Fruit fly (Drosophila melanogaster) whole organism, embryonic: ENCODE measurements around the gene CG2663.
A peak's percentile ranks its signal among the peaks of the same experiment; 100 is the strongest.

Source experiments
- CG12155 ChIP-seq: fragments of 200-800 bp; sonication (Bioruptor generic); optimal IDR thresholded peaks from 3 replicates; lab custom pipeline; 2016; ENCODE audit warnings: missing biosample characterization, missing genetic modification characterization
- CG13775 ChIP-seq: fragments of 200-800 bp; sonication (Bioruptor generic); optimal IDR thresholded peaks from 3 replicates; lab custom pipeline; 2017; ENCODE audit warnings: missing biosample characterization, mild to moderate bottlenecking, missing genetic modification characterization
- CG14860 ChIP-seq: fragments of 200-800 bp; sonication (Bioruptor generic); IDR thresholded peaks from 3 replicates; pipeline ENCODE4 v1.3.6; 2022; ENCODE audit warnings: missing biosample characterization, missing genetic modification characterization; ENCODE audit not compliant: partially characterized antibody
- CG7839 ChIP-seq: fragments of 200-800 bp; sonication (Bioruptor generic); optimal IDR thresholded peaks from 3 replicates; lab custom pipeline; 2018; ENCODE audit warnings: missing biosample characterization, mild to moderate bottlenecking, missing genetic modification characterization, moderate library complexity
- Hr78 ChIP-seq, 2 experiments: fragments of 200-800 bp in 1 of 2; fragments of >200 bp in 1 of 2; sonication (Bioruptor generic) in 1 of 2; optimal IDR thresholded peaks; 2 replicates each; lab custom pipeline; 2017 to 2019; ENCODE audit warnings: missing biosample characterization in 2 of 2, missing genetic modification characterization in 2 of 2, mild to moderate bottlenecking in 1 of 2, moderate library complexity in 1 of 2
- Oaz ChIP-seq: fragments of 200-800 bp; sonication (Bioruptor generic); IDR thresholded peaks from 2 replicates; pipeline ENCODE4 v1.3.6; 2022; ENCODE audit warnings: missing biosample characterization, missing genetic modification characterization
- Poxn ChIP-seq: fragments of 200-800 bp; sonication (Bioruptor generic); IDR thresholded peaks from 2 replicates; pipeline ENCODE4 v1.3.6; 2022; ENCODE audit warnings: missing biosample characterization, missing genetic modification characterization
- Sry-δ ChIP-seq: fragments of 200-800 bp; sonication (Bioruptor generic); optimal IDR thresholded peaks from 2 replicates; lab custom pipeline; 2016; ENCODE audit warnings: missing biosample characterization, missing genetic modification characterization
- dan ChIP-seq: fragments of 200-800 bp; sonication (Bioruptor generic); IDR thresholded peaks from 2 replicates; pipeline ENCODE4 v1.3.6; 2022; ENCODE audit warnings: missing biosample characterization, missing genetic modification characterization
- dysf ChIP-seq: fragments of 200-800 bp; sonication (Bioruptor generic); IDR thresholded peaks from 3 replicates; pipeline ENCODE4 v1.3.6; 2022; ENCODE audit warnings: missing biosample characterization, missing genetic modification characterization
- gem ChIP-seq: fragments of 200-800 bp; sonication (Bioruptor generic); optimal IDR thresholded peaks from 2 replicates; lab custom pipeline; 2019; ENCODE audit warnings: missing biosample characterization, mild to moderate bottlenecking, missing genetic modification characterization, moderate library complexity
- gt ChIP-seq: fragments of 200-800 bp; sonication (Bioruptor generic); IDR thresholded peaks from 2 replicates; pipeline ENCODE4 v1.3.6; 2022; ENCODE audit warnings: missing biosample characterization, missing genetic modification characterization
- pan ChIP-seq, 4 experiments: fragments of >200 bp in 3 of 4; fragments of 200-800 bp in 1 of 4; sonication (Bioruptor generic) in 1 of 4; optimal IDR thresholded peaks in 3 of 4; IDR thresholded peaks in 1 of 4; 2 replicates each; pipeline versions ENCODE4 v1.3.6 to Lab custom; 2017 to 2022; ENCODE audit warnings: missing biosample characterization in 2 of 4, missing genetic modification characterization in 2 of 4, mixed read lengths in 1 of 4
- usp ChIP-seq: fragments of >200 bp; optimal IDR thresholded peaks from 2 replicates; lab custom pipeline; 2017; ENCODE audit warnings: missing biosample characterization, missing genetic modification characterization

dm6 chr3R:5422123-5422522, 18.2 kb upstream of the CG2663 start:
- TF ChIP-seq Oaz (GFP tag; lab: Robert Waterston, UW) (no peak), Poxn (GFP tag; lab: Robert Waterston, UW) (no peak), dan (no peak), CG7839 (tag; lab: Kevin White, UChicago) (no peak), gem (tag; lab: Kevin White, UChicago) (no peak), gt (no peak), CG13775 (GFP tag; lab: Kevin White, UChicago) (no peak), dysf (GFP tag; lab: Robert Waterston, UW) (0 out of 3 replicates have a peak, but pooled peaks have one; percentile 24), pan (optimal IDR thresholded peaks at IDR 0.05; lab: Kevin White, UChicago) (no peak), pan (GFP tag; optimal IDR thresholded peaks at IDR 0.05 in 1 of 2, IDR thresholded peaks at IDR 0.05 in 1 of 2) (no peak), usp (GFP tag; lab: Kevin White, UChicago) (no peak), Hr78 (GFP tag; optimal IDR thresholded peaks at IDR 0.05; lab: Kevin White, UChicago) (no peak), CG14860 (GFP tag; lab: Robert Waterston, UW) (no peak), CG12155 (no peak), Sry-δ (GFP tag; lab: Kevin White, UChicago) (no peak)
